Worm (Caenorhabditis elegans) whole organism, L4 larva: ENCODE data around the gene Y22D7AL.4.

Source experiments
- F10B5.3 ChIP-seq: sonication (generic microtip); optimal IDR thresholded peaks from 2 replicates; lab custom pipeline; 2016; ENCODE audit warnings: mild to moderate bottlenecking, missing genetic modification characterization, missing compliant biosample characterization
- F37D6.2 ChIP-seq: sonication (generic microtip); optimal IDR thresholded peaks from 2 replicates; lab custom pipeline; 2016; ENCODE audit warnings: mild to moderate bottlenecking, missing genetic modification characterization, missing compliant biosample characterization
- F44E2.7 ChIP-seq: fragments of 200-800 bp; sonication (Bioruptor generic); IDR thresholded peaks from 2 replicates; pipeline ENCODE4 v2.1.2; 2022; ENCODE audit warnings: missing genetic modification characterization, missing compliant biosample characterization
- T26A8.4 ChIP-seq: fragments of 200-800 bp; sonication (Bioruptor generic); IDR thresholded peaks from 2 replicates; pipeline ENCODE4 v1.3.6; 2022; ENCODE audit warnings: missing genetic modification characterization, missing compliant biosample characterization
- Y105C5A.15 ChIP-seq: fragments of 200-800 bp; sonication (Bioruptor generic); IDR thresholded peaks from 2 replicates; pipeline ENCODE4 v1.3.6; 2022; ENCODE audit warnings: missing genetic modification characterization, missing compliant biosample characterization
- Y48G9A.11 ChIP-seq: fragments of 200-800 bp; sonication (Bioruptor generic); IDR thresholded peaks from 2 replicates; pipeline ENCODE4 v1.3.6; 2022; ENCODE audit warnings: missing genetic modification reagents, missing genetic modification characterization, missing compliant biosample characterization
- Y5F2A.4 ChIP-seq: fragments of 200-800 bp; sonication (Bioruptor generic); optimal IDR thresholded peaks from 2 replicates; lab custom pipeline; 2018; ENCODE audit warnings: mild to moderate bottlenecking, missing genetic modification characterization, missing compliant biosample characterization
- Y75B8A.6 ChIP-seq: fragments of 200-800 bp; sonication (Bioruptor generic); IDR thresholded peaks from 2 replicates; pipeline ENCODE4 v1.3.6; 2022; ENCODE audit warnings: missing genetic modification reagents, missing genetic modification characterization, missing compliant biosample characterization
- ZK337.2 ChIP-seq: fragments of 200-800 bp; sonication (Bioruptor generic); IDR thresholded peaks from 2 replicates; pipeline ENCODE4 v1.3.6; 2022; ENCODE audit warnings: missing genetic modification reagents, missing genetic modification characterization, missing compliant biosample characterization
- aha-1 ChIP-seq: fragments of 150-350 bp; peaks from one replicate; lab custom pipeline; 2014; ENCODE audit warnings: missing biosample characterization, missing genetic modification characterization
- aly-2 ChIP-seq: sonication (generic microtip); optimal IDR thresholded peaks from 2 replicates; lab custom pipeline; 2018; ENCODE audit warnings: missing biosample characterization, missing genetic modification characterization
- attf-4 ChIP-seq: sonication (generic microtip); optimal IDR thresholded peaks from 3 replicates; lab custom pipeline; 2017; ENCODE audit warnings: missing biosample characterization, missing genetic modification characterization
- ceh-28 ChIP-seq: fragments of 150-350 bp; optimal IDR thresholded peaks from 2 replicates; lab custom pipeline; 2014; ENCODE audit warnings: missing biosample characterization, missing genetic modification reagents, missing genetic modification characterization
- ceh-44 ChIP-seq: fragments of 200-800 bp; sonication (Bioruptor generic); IDR thresholded peaks from 2 replicates; pipeline ENCODE4 v1.3.6; 2022; ENCODE audit warnings: missing genetic modification reagents, missing genetic modification characterization, missing compliant biosample characterization
- ceh-62 ChIP-seq: sonication (generic microtip); optimal IDR thresholded peaks from 2 replicates; lab custom pipeline; 2017; ENCODE audit warnings: missing biosample characterization, missing genetic modification characterization
- ces-1 ChIP-seq: fragments of 150-350 bp; sonication (generic microtip); optimal IDR thresholded peaks from 4 replicates; lab custom pipeline; 2014; ENCODE audit warnings: missing biosample characterization, missing genetic modification reagents, missing genetic modification characterization
- daf-12 ChIP-seq: fragments of 150-350 bp; optimal IDR thresholded peaks from 2 replicates; lab custom pipeline; 2014; ENCODE audit warnings: missing biosample characterization, missing genetic modification reagents, missing genetic modification characterization
- daf-16 ChIP-seq, 3 experiments: sonication (generic microtip); optimal IDR thresholded peaks; 2 replicates each; lab custom pipeline; 2016 to 2017; ENCODE audit warnings: missing genetic modification characterization in 3 of 3, missing genetic modification reagents in 3 of 3, mild to moderate bottlenecking in 2 of 3, missing compliant biosample characterization in 2 of 3, missing biosample characterization in 1 of 3, moderate library complexity in 1 of 3
- daf-19 ChIP-seq: fragments of 200-800 bp; sonication (Bioruptor generic); conservative IDR thresholded peaks from 2 replicates; pipeline ENCODE4 v1.3.6; 2022; ENCODE audit warnings: missing genetic modification characterization, missing compliant biosample characterization
- dmd-6 ChIP-seq: fragments of 200-800 bp; sonication (Bioruptor generic); IDR thresholded peaks from 2 replicates; pipeline ENCODE4 v1.3.6; 2022; ENCODE audit warnings: missing genetic modification reagents, missing genetic modification characterization, missing compliant biosample characterization
- dpl-1 ChIP-seq: fragments of 150-350 bp; optimal IDR thresholded peaks from 2 replicates; lab custom pipeline; 2014; ENCODE audit warnings: missing biosample characterization, missing genetic modification reagents, missing genetic modification characterization
- duxl-1 ChIP-seq: sonication (generic microtip); optimal IDR thresholded peaks from 2 replicates; lab custom pipeline; 2016; ENCODE audit warnings: mild to moderate bottlenecking, missing genetic modification characterization, moderate library complexity, missing compliant biosample characterization; ENCODE audit not compliant: poor library complexity
- dve-1 ChIP-seq: sonication (generic microtip); optimal IDR thresholded peaks from 2 replicates; lab custom pipeline; 2017; ENCODE audit warnings: antibody characterized with exemption, mild to moderate bottlenecking, missing genetic modification characterization, missing compliant biosample characterization; ENCODE audit not compliant: insufficient read depth
- hif-1 ChIP-seq, 2 experiments: sonication (generic microtip); optimal IDR thresholded peaks; 2 replicates each; lab custom pipeline; 2016 to 2017; ENCODE audit warnings: missing compliant biosample characterization in 2 of 2, missing genetic modification characterization in 2 of 2, missing genetic modification reagents in 2 of 2, missing genotype in 2 of 2, mild to moderate bottlenecking in 1 of 2
- jun-1 ChIP-seq: fragments of 150-350 bp; optimal IDR thresholded peaks from 2 replicates; lab custom pipeline; 2014; ENCODE audit warnings: missing biosample characterization, missing genetic modification reagents, missing genetic modification characterization
- lin-1 ChIP-seq: fragments of 200-800 bp; sonication (Bioruptor generic); IDR thresholded peaks from 2 replicates; pipeline ENCODE4 v1.3.6; 2022; ENCODE audit warnings: missing genetic modification reagents, missing genetic modification characterization, missing compliant biosample characterization
- lin-13 ChIP-seq: fragments of 150-350 bp; optimal IDR thresholded peaks from 2 replicates; lab custom pipeline; 2014; ENCODE audit warnings: missing biosample characterization, missing genetic modification reagents, missing genetic modification characterization
- lin-15B ChIP-seq: fragments of 150-350 bp; sonication (generic microtip); optimal IDR thresholded peaks from 3 replicates; lab custom pipeline; 2014; ENCODE audit warnings: missing biosample characterization, missing genetic modification characterization
- madf-5 ChIP-seq, 2 experiments: fragments of 200-800 bp; sonication (Bioruptor generic); IDR thresholded peaks; 2 replicates each; pipeline ENCODE4 v1.3.6; 2022; ENCODE audit warnings: missing compliant biosample characterization in 2 of 2, missing genetic modification characterization in 2 of 2
- mdt-29 ChIP-seq: fragments of 200-800 bp; sonication (Bioruptor generic); IDR thresholded peaks from 2 replicates; pipeline ENCODE4 v1.3.6; 2022; ENCODE audit warnings: missing genetic modification reagents, missing genetic modification characterization, missing compliant biosample characterization
- mes-2 ChIP-seq: sonication (generic microtip); optimal IDR thresholded peaks from 2 replicates; lab custom pipeline; 2016; ENCODE audit warnings: missing genotype, mild to moderate bottlenecking, missing genetic modification characterization, missing compliant biosample characterization; ENCODE audit not compliant: poor library complexity, severe bottlenecking
- nhr-10 ChIP-seq: fragments of 150-350 bp; optimal IDR thresholded peaks from 2 replicates; lab custom pipeline; 2014; ENCODE audit warnings: missing biosample characterization, missing genetic modification characterization
- nhr-111 ChIP-seq: fragments of 200-800 bp; sonication (Bioruptor generic); optimal IDR thresholded peaks from 2 replicates; lab custom pipeline; 2018; ENCODE audit warnings: mild to moderate bottlenecking, missing genetic modification characterization, missing compliant biosample characterization
- nhr-41 ChIP-seq: fragments of 200-800 bp; sonication (Bioruptor generic); IDR thresholded peaks from 2 replicates; pipeline ENCODE4 v1.3.6; 2022; ENCODE audit warnings: missing genetic modification reagents, missing genetic modification characterization, missing compliant biosample characterization
- nhr-48 ChIP-seq: sonication (generic microtip); optimal IDR thresholded peaks from 2 replicates; lab custom pipeline; 2016; ENCODE audit warnings: mild to moderate bottlenecking, missing genetic modification characterization, missing compliant biosample characterization
- nhr-76 ChIP-seq: fragments of 150-350 bp; optimal IDR thresholded peaks from 2 replicates; lab custom pipeline; 2014; ENCODE audit warnings: missing biosample characterization, missing genetic modification characterization
- nhr-77 ChIP-seq: fragments of 150-350 bp; optimal IDR thresholded peaks from 2 replicates; lab custom pipeline; 2014; ENCODE audit warnings: missing biosample characterization, missing genetic modification characterization
- pha-4 ChIP-seq, 2 experiments: fragments of 150-350 bp in 1 of 2; fragments of 200-800 bp in 1 of 2; sonication (Bioruptor generic) in 1 of 2; IDR thresholded peaks in 1 of 2; optimal IDR thresholded peaks in 1 of 2; 2 replicates each; pipeline versions ENCODE4 v1.3.6 to Lab custom; 2014 to 2022; ENCODE audit warnings: missing genetic modification characterization in 2 of 2, missing genetic modification reagents in 2 of 2, missing biosample characterization in 1 of 2, missing compliant biosample characterization in 1 of 2
- php-3 ChIP-seq: fragments of 200-800 bp; sonication (Bioruptor generic); IDR thresholded peaks from 2 replicates; pipeline ENCODE4 v1.3.6; 2022; ENCODE audit warnings: missing genetic modification reagents, missing genetic modification characterization, missing compliant biosample characterization
- pqm-1 ChIP-seq: sonication (generic microtip); optimal IDR thresholded peaks from 2 replicates; lab custom pipeline; 2017; ENCODE audit warnings: missing biosample characterization, missing genetic modification characterization
- skn-1 ChIP-seq: fragments of 150-350 bp; optimal IDR thresholded peaks from 2 replicates; lab custom pipeline; 2014; ENCODE audit warnings: missing biosample characterization, missing genetic modification characterization
- snpc-4 ChIP-seq: fragments of 150-350 bp; optimal IDR thresholded peaks from 2 replicates; lab custom pipeline; 2014; ENCODE audit warnings: missing biosample characterization, missing genetic modification characterization
- tra-1 ChIP-seq: fragments of 200-800 bp; sonication (Bioruptor generic); IDR thresholded peaks from 2 replicates; pipeline ENCODE4 v1.3.6; 2022; ENCODE audit warnings: missing genetic modification reagents, missing genetic modification characterization, missing compliant biosample characterization
- unc-130 ChIP-seq: sonication (generic microtip); optimal IDR thresholded peaks from 2 replicates; lab custom pipeline; 2016; ENCODE audit warnings: missing genetic modification reagents, missing genetic modification characterization, missing compliant biosample characterization
- unc-62 ChIP-seq, 3 experiments: fragments of 150-350 bp in 1 of 3; sonication (generic microtip); optimal IDR thresholded peaks in 2 of 3; peaks in 1 of 3; 1 replicate in 1 of 3; 2 replicates in 2 of 3; lab custom pipeline; 2014 to 2017; ENCODE audit warnings: missing biosample characterization in 3 of 3, missing genetic modification characterization in 3 of 3, missing genetic modification reagents in 3 of 3, missing genotype in 1 of 3
- zip-2 ChIP-seq: fragments of 150-350 bp; optimal IDR thresholded peaks from 2 replicates; lab custom pipeline; 2014; ENCODE audit warnings: missing biosample characterization, missing genetic modification characterization
- ztf-11 ChIP-seq: fragments of 150-350 bp; optimal IDR thresholded peaks from 2 replicates; lab custom pipeline; 2014; ENCODE audit warnings: missing biosample characterization, missing genetic modification characterization

Gene Y22D7AL.4

ce11 chrIII:1618312-1618711 lies 8.1 kb upstream of the Y22D7AL.4 start:
- TF ChIP-seq Y5F2A.4 (GFP tag; lab: Kevin White, UChicago), result no peak
- 0 out of 2 replicates have a peak, but pooled peaks have one; percentile 15 for TF ChIP-seq T26A8.4
- peak; percentile 73 for TF ChIP-seq aha-1 (tag; lab: Kevin White, UChicago)
- no peak for TF ChIP-seq dmd-6 (GFP tag; lab: Robert Waterston, UW)
- TF ChIP-seq mdt-29, result no peak
- TF ChIP-seq aly-2 (tag; lab: Kevin White, UChicago), result no peak
- no peak for TF ChIP-seq madf-5 (GFP tag; IDR thresholded peaks at IDR 0.05; lab: Robert Waterston, UW)
- TF ChIP-seq daf-16 (GFP tag; optimal IDR thresholded peaks at IDR 0.05; lab: Kevin White, UChicago), result no peak
- no peak for TF ChIP-seq daf-16 (tag; optimal IDR thresholded peaks at IDR 0.05; lab: Kevin White, UChicago)

- TF ChIP-seq F44E2.7 (peak; percentile 87), pqm-1 (no peak), unc-130 (GFP tag; lab: Kevin White, UChicago) (peak; percentile 97), attf-4 (tag; lab: Kevin White, UChicago) (no peak), ZK337.2 (GFP tag; lab: Robert Waterston, UW) (peak; percentile 80), jun-1 (tag; lab: Kevin White, UChicago) (peak; percentile 88), dmd-6 (GFP tag; lab: Robert Waterston, UW) (peak; percentile 95), lin-15B (tag; lab: Kevin White, UChicago) (peak; percentile 94), nhr-10 (tag; lab: Kevin White, UChicago) (peak; percentile 93), pha-4 (GFP tag; IDR thresholded peaks at IDR 0.05; lab: Robert Waterston, UW) (peak; percentile 98), pha-4 (tag; optimal IDR thresholded peaks at IDR 0.05; lab: Kevin White, UChicago) (no peak), ceh-28 (tag; lab: Kevin White, UChicago) (peak; percentile 30), nhr-48 (peak; percentile 92), nhr-77 (tag; lab: Kevin White, UChicago) (peak; percentile 90), Y75B8A.6 (GFP tag; lab: Robert Waterston, UW) (peak; percentile 74; the same call in 1 of the 2 replicates), snpc-4 (tag; lab: Kevin White, UChicago) (peak; percentile 15), F10B5.3 (tag; lab: Kevin White, UChicago) (peak; percentile 94), unc-62 (GFP tag; optimal IDR thresholded peaks at IDR 0.05 in 1 of 2; lab: Kevin White, UChicago) (peak in 1 of 2 experiments; percentile 100), unc-62 (tag; optimal IDR thresholded peaks at IDR 0.05; lab: Kevin White, UChicago) (peak; percentile 79), nhr-111 (GFP tag; lab: Kevin White, UChicago) (peak; percentile 89), skn-1 (tag; lab: Kevin White, UChicago) (peak; percentile 11), F37D6.2 (tag; lab: Kevin White, UChicago) (peak; percentile 96), nhr-76 (tag; lab: Kevin White, UChicago) (peak; percentile 46), nhr-41 (GFP tag; lab: Robert Waterston, UW) (peak; percentile 48; the same call in 1 of the 2 replicates), php-3 (GFP tag; lab: Robert Waterston, UW) (peak; percentile 98), zip-2 (peak; percentile 84), hif-1 (tag; optimal IDR thresholded peaks at IDR 0.05; lab: Kevin White, UChicago) (peak; percentile 80 to 93), ceh-44 (GFP tag; lab: Robert Waterston, UW) (peak; percentile 86; the same call in 1 of the 2 replicates), lin-1 (GFP tag; lab: Robert Waterston, UW) (peak; percentile 95), dve-1 (peak; percentile 99), daf-12 (tag; lab: Kevin White, UChicago) (no peak), daf-16 (GFP tag; optimal IDR thresholded peaks at IDR 0.05; lab: Kevin White, UChicago) (peak; percentile 83 to 95), daf-16 (tag; optimal IDR thresholded peaks at IDR 0.05; lab: Kevin White, UChicago) (peak; percentile 71), duxl-1 (tag; lab: Kevin White, UChicago) (peak; percentile 97), ztf-11 (tag; lab: Kevin White, UChicago) (peak; percentile 33), aly-2 (tag; lab: Kevin White, UChicago) (no peak), lin-13 (GFP tag; lab: Kevin White, UChicago) (peak; percentile 98), ceh-62 (tag; lab: Kevin White, UChicago) (no peak), tra-1 (GFP tag; lab: Robert Waterston, UW) (peak; percentile 97), Y48G9A.11 (GFP tag; lab: Robert Waterston, UW) (peak; percentile 95), daf-19 (GFP tag; lab: Robert Waterston, UW) (peak; percentile 89), Y105C5A.15 (GFP tag; lab: Robert Waterston, UW) (peak; percentile 87; the same call in 1 of the 2 replicates), mes-2 (tag; lab: Kevin White, UChicago) (peak; percentile 96), mdt-29 (peak; percentile 96), dpl-1 (GFP tag; lab: Kevin White, UChicago) (peak; percentile 92), ces-1 (GFP tag; lab: Kevin White, UChicago) (peak; percentile 83)
These were observed 7.5 kb upstream of the Y22D7AL.4 start, which contains the start of gene Y22D7AL.10 for ce11 chrIII:1618915-1619314. Y22D7AL.10 (minus strand) TSS chrIII:1618929.
